Worm (Caenorhabditis elegans) whole organism, L3 larva: Measurements from ENCODE around the gene K09H11.15.

Source experiments
- R02D3.7 ChIP-seq: fragments of 150-350 bp; optimal IDR thresholded peaks from 2 replicates; lab custom pipeline; 2014; ENCODE audit warnings: missing biosample characterization, missing genetic modification characterization
- ama-1 ChIP-seq: fragments of 150-350 bp; optimal IDR thresholded peaks from 2 replicates; lab custom pipeline; 2018
- ceh-16 ChIP-seq: sonication (generic microtip); optimal IDR thresholded peaks from 2 replicates; lab custom pipeline; 2017; ENCODE audit warnings: missing biosample characterization, missing genetic modification characterization
- ceh-28 ChIP-seq: fragments of 150-350 bp; optimal IDR thresholded peaks from 2 replicates; lab custom pipeline; 2014; ENCODE audit warnings: missing biosample characterization, missing genetic modification reagents, missing genetic modification characterization
- ceh-9 ChIP-seq: sonication (generic microtip); optimal IDR thresholded peaks from 2 replicates; lab custom pipeline; 2018; ENCODE audit warnings: missing biosample characterization, missing genetic modification characterization
- daf-12 ChIP-seq: fragments of 150-350 bp; optimal IDR thresholded peaks from 2 replicates; lab custom pipeline; 2014; ENCODE audit warnings: missing biosample characterization, missing genetic modification reagents, missing genetic modification characterization
- egl-27 ChIP-seq: sonication (generic microtip); optimal IDR thresholded peaks from 4 replicates; lab custom pipeline; 2017; ENCODE audit warnings: missing biosample characterization, missing genetic modification reagents, missing genetic modification characterization
- egl-5 ChIP-seq: fragments of 150-350 bp; optimal IDR thresholded peaks from 2 replicates; lab custom pipeline; 2017; ENCODE audit warnings: missing biosample characterization, missing genetic modification reagents, missing genetic modification characterization, inconsistent platforms
- elt-2 ChIP-seq: sonication (generic microtip); optimal IDR thresholded peaks from 2 replicates; lab custom pipeline; 2016; ENCODE audit warnings: missing genetic modification reagents, mild to moderate bottlenecking, missing genetic modification characterization, missing compliant biosample characterization
- elt-3 ChIP-seq, 3 experiments: fragments of 150-350 bp in 1 of 3; sonication (generic microtip) in 2 of 3; optimal IDR thresholded peaks; 2 replicates in 2 of 3; 4 replicates in 1 of 3; lab custom pipeline; 2014 to 2017; ENCODE audit warnings: missing biosample characterization in 3 of 3, missing genetic modification characterization in 3 of 3
- eor-1 ChIP-seq, 2 experiments: fragments of 150-350 bp; optimal IDR thresholded peaks; 2 replicates each; lab custom pipeline; 2014 to 2018; ENCODE audit warnings: missing biosample characterization in 2 of 2, missing genetic modification characterization in 2 of 2
- fkh-10 ChIP-seq: sonication (generic microtip); optimal IDR thresholded peaks from 2 replicates; lab custom pipeline; 2017; ENCODE audit warnings: missing biosample characterization, missing genetic modification reagents, missing genetic modification characterization
- fkh-2 ChIP-seq: fragments of 150-350 bp; optimal IDR thresholded peaks from 2 replicates; lab custom pipeline; 2014; ENCODE audit warnings: missing biosample characterization, missing genetic modification reagents, missing genetic modification characterization
- fos-1 ChIP-seq: fragments of 150-350 bp; optimal IDR thresholded peaks from 2 replicates; lab custom pipeline; 2014; ENCODE audit warnings: missing biosample characterization, missing genetic modification characterization
- jun-1 ChIP-seq: fragments of 150-350 bp; optimal IDR thresholded peaks from 2 replicates; lab custom pipeline; 2014; ENCODE audit warnings: missing biosample characterization, missing genetic modification reagents, missing genetic modification characterization
- lin-39 ChIP-seq: fragments of 150-350 bp; optimal IDR thresholded peaks from 2 replicates; lab custom pipeline; 2018; ENCODE audit warnings: missing biosample characterization, missing genetic modification reagents, missing genetic modification characterization
- mdl-1 ChIP-seq: fragments of 150-350 bp; optimal IDR thresholded peaks from 2 replicates; lab custom pipeline; 2014; ENCODE audit warnings: missing biosample characterization, missing genetic modification characterization
- nhr-11 ChIP-seq: fragments of 150-350 bp; optimal IDR thresholded peaks from 2 replicates; lab custom pipeline; 2014; ENCODE audit warnings: missing biosample characterization, missing genetic modification characterization
- nhr-12 ChIP-seq: fragments of 150-350 bp; optimal IDR thresholded peaks from 2 replicates; lab custom pipeline; 2014; ENCODE audit warnings: missing biosample characterization, missing genetic modification characterization
- nhr-23 ChIP-seq: fragments of 150-350 bp; optimal IDR thresholded peaks from 2 replicates; lab custom pipeline; 2014; ENCODE audit warnings: missing biosample characterization, missing genetic modification reagents, missing genetic modification characterization
- nhr-237 ChIP-seq: fragments of 150-350 bp; optimal IDR thresholded peaks from 2 replicates; lab custom pipeline; 2014; ENCODE audit warnings: missing biosample characterization, missing genetic modification characterization
- nhr-28 ChIP-seq: fragments of 150-350 bp; optimal IDR thresholded peaks from 2 replicates; lab custom pipeline; 2014; ENCODE audit warnings: missing biosample characterization, missing genetic modification characterization
- nhr-67 ChIP-seq: fragments of 150-350 bp; optimal IDR thresholded peaks from 2 replicates; lab custom pipeline; 2014; ENCODE audit warnings: missing biosample characterization, missing genetic modification characterization
- nhr-76 ChIP-seq: fragments of 150-350 bp; sonication (generic microtip); optimal IDR thresholded peaks from 5 replicates; lab custom pipeline; 2014; ENCODE audit warnings: missing biosample characterization, missing genetic modification characterization
- pha-4 ChIP-seq: fragments of 150-350 bp; optimal IDR thresholded peaks from 2 replicates; lab custom pipeline; 2014; ENCODE audit warnings: missing biosample characterization, missing genetic modification reagents, missing genetic modification characterization
- pqm-1 ChIP-seq: fragments of 150-350 bp; optimal IDR thresholded peaks from 2 replicates; lab custom pipeline; 2017; ENCODE audit warnings: missing biosample characterization, missing genetic modification characterization, inconsistent platforms
- skn-1 ChIP-seq: fragments of 150-350 bp; optimal IDR thresholded peaks from 2 replicates; lab custom pipeline; 2014; ENCODE audit warnings: missing biosample characterization, missing genetic modification characterization
- snpc-4 ChIP-seq: fragments of 150-350 bp; optimal IDR thresholded peaks from 2 replicates; lab custom pipeline; 2014; ENCODE audit warnings: missing biosample characterization, missing genetic modification characterization
- tbx-2 ChIP-seq: sonication (generic microtip); optimal IDR thresholded peaks from 2 replicates; lab custom pipeline; 2016; ENCODE audit warnings: mild to moderate bottlenecking, missing genetic modification characterization, missing compliant biosample characterization
- unc-62 ChIP-seq: fragments of 150-350 bp; sonication (generic microtip); optimal IDR thresholded peaks from 4 replicates; lab custom pipeline; 2014; ENCODE audit warnings: missing biosample characterization, missing genetic modification reagents, missing genetic modification characterization
- ztf-4 ChIP-seq: fragments of 150-350 bp; optimal IDR thresholded peaks from 2 replicates; lab custom pipeline; 2014; ENCODE audit warnings: missing biosample characterization, missing genetic modification characterization

K09H11.15 gene

ce11 chrV:5712189-5712588 lies 18.5 kb downstream of the K09H11.15 start:
- no peak for TF ChIP-seq daf-12 (tag; lab: Kevin White, UChicago)
- TF ChIP-seq egl-27 (tag; lab: Kevin White, UChicago) = no peak
- TF ChIP-seq fos-1 (tag; lab: Kevin White, UChicago) = no peak
- TF ChIP-seq ztf-4 (tag; lab: Kevin White, UChicago) = no peak
- no peak for TF ChIP-seq nhr-28 (tag; lab: Kevin White, UChicago)
- no peak for TF ChIP-seq ceh-9

ce11 chrV:5708331-5708730 lies 22.4 kb downstream of the K09H11.15 start:
- no peak for TF ChIP-seq egl-5 (tag; lab: Kevin White, UChicago)
- no peak for TF ChIP-seq egl-27 (tag; lab: Kevin White, UChicago)

ce11 chrV:5705510-5705909 lies 25.2 kb downstream of the K09H11.15 start, which contains the start of gene peli-1:
Gene peli-1 (plus strand): TSS chrV:5705810.
- TF ChIP-seq skn-1 (tag; lab: Kevin White, UChicago) (no peak), ceh-16 (no peak), jun-1 (tag; lab: Kevin White, UChicago) (no peak), snpc-4 (no peak), nhr-67 (tag; lab: Kevin White, UChicago) (no peak), ama-1 (lab: Kevin White, UChicago) (no peak), fkh-10 (GFP tag; lab: Kevin White, UChicago) (no peak), nhr-12 (no peak), nhr-28 (tag; lab: Kevin White, UChicago) (no peak), nhr-76 (tag; lab: Kevin White, UChicago) (no peak), eor-1 (tag; optimal IDR thresholded peaks at IDR 0.05; lab: Kevin White, UChicago) (no peak), pqm-1 (tag; lab: Kevin White, UChicago) (no peak), unc-62 (GFP tag; lab: Kevin White, UChicago) (no peak), R02D3.7 (tag; lab: Kevin White, UChicago) (no peak), egl-27 (tag; lab: Kevin White, UChicago) (no peak), elt-2 (no peak)

- TF ChIP-seq unc-62 (GFP tag; lab: Kevin White, UChicago) (no peak), nhr-11 (peak; percentile 46)
These were observed 26.2 kb downstream of the K09H11.15 start for ce11 chrV:5704467-5704866.

- TF ChIP-seq nhr-237 (tag; lab: Kevin White, UChicago) (no peak), lin-39 (tag; lab: Kevin White, UChicago) (no peak), skn-1 (tag; lab: Kevin White, UChicago) (no peak), elt-3 (tag; optimal IDR thresholded peaks at IDR 0.05; lab: Kevin White, UChicago) (peak in 2 of 3 experiments; percentile 45 to 90), nhr-23 (tag; lab: Kevin White, UChicago) (peak; percentile 40), elt-2 (no peak), nhr-67 (tag; lab: Kevin White, UChicago) (no peak), R02D3.7 (tag; lab: Kevin White, UChicago) (peak; percentile 0), tbx-2 (tag; lab: Kevin White, UChicago) (no peak), mdl-1 (peak; percentile 14), fkh-2 (tag; lab: Kevin White, UChicago) (no peak), ama-1 (lab: Kevin White, UChicago) (peak; percentile 72), unc-62 (GFP tag; lab: Kevin White, UChicago) (no peak), fkh-10 (GFP tag; lab: Kevin White, UChicago) (no peak)
These were observed 29.6 kb downstream of the K09H11.15 start for ce11 chrV:5701106-5701505.

- TF ChIP-seq egl-27 (tag; lab: Kevin White, UChicago) (no peak), ama-1 (lab: Kevin White, UChicago) (peak; percentile 56), ceh-28 (tag; lab: Kevin White, UChicago) (no peak), nhr-23 (tag; lab: Kevin White, UChicago) (no peak), pha-4 (tag; lab: Kevin White, UChicago) (no peak), daf-12 (tag; lab: Kevin White, UChicago) (no peak), ceh-9 (no peak)
These were observed 30.7 kb downstream of the K09H11.15 start, which contains the start of gene clec-1 for ce11 chrV:5699835-5700441. Gene clec-1 (plus strand): TSS chrV:5700154.
